Fruit fly (Drosophila melanogaster): ENCODE results near the gene RagA-B.

RagA-B gene

dm6 chr3R:8954515-8955358 is 29.4 kb downstream of the RagA-B start:
- TF ChIP-seq CG8478 (optimal IDR thresholded peaks at IDR 0.05) (no peak), pan (optimal IDR thresholded peaks at IDR 0.05) (no peak), Dll (optimal IDR thresholded peaks at IDR 0.05) (no peak), usp (GFP tag; optimal IDR thresholded peaks at IDR 0.05) (no peak), psq (optimal IDR thresholded peaks at IDR 0.05) (no peak), EcR (GFP tag; optimal IDR thresholded peaks at IDR 0.05) (no peak)

- TF ChIP-seq Dll (optimal IDR thresholded peaks at IDR 0.05) (no peak), pan (optimal IDR thresholded peaks at IDR 0.05) (no peak)
Observed at dm6 chr3R:8949334-8950066, 34.6 kb downstream of the RagA-B start.

DNA sequence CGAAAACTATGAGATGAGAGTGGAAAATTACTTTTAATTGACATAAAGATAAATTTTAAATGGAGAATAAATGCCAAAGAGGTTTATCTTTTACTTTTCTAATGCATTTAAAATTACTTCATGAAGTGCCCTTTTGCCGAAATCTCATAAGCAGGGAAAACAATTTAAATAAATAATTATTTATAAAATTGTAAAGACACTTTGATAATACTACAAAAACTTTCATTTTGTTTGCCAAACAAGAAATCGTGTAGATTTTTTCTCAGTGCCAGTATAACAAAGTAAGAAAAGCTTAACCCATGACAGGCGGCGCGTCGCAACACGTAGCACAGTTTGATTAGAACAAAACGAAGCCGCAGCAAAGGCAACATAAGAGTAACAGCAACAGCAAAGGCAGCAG is 35.3 kb downstream of the RagA-B start:
- no peak for TF ChIP-seq pan (optimal IDR thresholded peaks at IDR 0.05)

DNA sequence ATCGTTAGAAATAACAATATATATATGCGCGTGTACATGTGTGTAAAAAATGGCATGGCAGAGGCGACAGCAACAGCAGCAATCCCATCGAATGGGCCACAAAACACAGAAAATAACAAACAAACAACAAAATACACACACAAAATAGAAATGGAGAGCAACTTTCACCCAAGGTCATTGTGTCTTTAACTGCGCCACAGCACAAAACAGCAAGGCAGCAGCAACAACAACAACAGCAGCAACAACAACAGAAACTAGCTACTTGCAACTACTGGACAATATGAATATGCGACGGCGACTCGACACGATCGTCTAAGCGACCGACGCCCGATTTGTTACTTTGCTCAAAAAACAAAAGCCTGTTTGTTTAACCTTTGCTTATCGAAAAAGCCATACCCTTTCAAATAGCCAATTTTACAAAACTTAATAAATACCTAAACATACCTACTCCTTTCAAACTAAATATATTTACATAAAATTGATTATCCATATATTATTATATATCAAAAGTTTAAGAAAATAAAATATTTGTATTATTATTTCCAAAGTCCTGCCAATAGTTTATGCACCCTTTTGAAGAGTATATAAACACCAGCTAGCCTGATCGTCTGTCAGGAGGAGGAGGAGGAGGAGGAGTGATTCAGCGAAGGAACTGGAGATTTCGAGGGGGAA is 36.2 kb downstream of the RagA-B start:
- TF ChIP-seq CG8478 (optimal IDR thresholded peaks at IDR 0.05) (no peak), usp (GFP tag; optimal IDR thresholded peaks at IDR 0.05) (no peak), psq (optimal IDR thresholded peaks at IDR 0.05) (no peak), pan (optimal IDR thresholded peaks at IDR 0.05) (no peak), EcR (GFP tag; optimal IDR thresholded peaks at IDR 0.05) (no peak), Dll (optimal IDR thresholded peaks at IDR 0.05) (no peak)

DNA sequence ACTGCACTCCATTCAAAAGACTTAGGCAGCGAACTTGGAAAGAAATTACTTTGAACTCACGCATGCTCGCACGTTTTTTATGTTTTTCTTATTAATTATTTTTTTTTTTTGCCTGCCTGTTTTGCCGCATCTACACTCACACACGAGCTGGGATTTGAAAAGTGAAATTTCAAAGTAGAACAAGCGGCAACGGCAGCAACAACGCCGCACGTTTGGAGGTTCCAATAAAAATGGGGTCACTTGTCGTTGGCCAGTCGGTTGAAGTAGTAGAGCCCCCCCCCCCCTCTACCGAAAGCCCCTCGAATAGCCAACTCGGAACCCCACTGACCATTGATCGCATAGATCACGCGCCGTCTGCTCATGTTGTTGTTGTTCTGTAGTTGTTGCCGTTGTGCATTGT is 37.7 kb downstream of the RagA-B start:
- no peak for TF ChIP-seq EcR (GFP tag; optimal IDR thresholded peaks at IDR 0.05)
- TF ChIP-seq Dll (optimal IDR thresholded peaks at IDR 0.05) = no peak
- no peak for TF ChIP-seq pan (optimal IDR thresholded peaks at IDR 0.05)
- TF ChIP-seq usp (GFP tag; optimal IDR thresholded peaks at IDR 0.05) = no peak
- TF ChIP-seq psq (optimal IDR thresholded peaks at IDR 0.05) = no peak
- no peak for TF ChIP-seq CG8478 (optimal IDR thresholded peaks at IDR 0.05)

dm6 chr3R:8945502-8946324 is 38.4 kb downstream of the RagA-B start:
- TF ChIP-seq psq (optimal IDR thresholded peaks at IDR 0.05) = no peak
- no peak for TF ChIP-seq Dll (optimal IDR thresholded peaks at IDR 0.05)
- no peak for TF ChIP-seq pan (optimal IDR thresholded peaks at IDR 0.05)
- TF ChIP-seq EcR (GFP tag; optimal IDR thresholded peaks at IDR 0.05) = no peak
- no peak for TF ChIP-seq usp (GFP tag; optimal IDR thresholded peaks at IDR 0.05)
- no peak for TF ChIP-seq CG8478 (optimal IDR thresholded peaks at IDR 0.05)

DNA sequence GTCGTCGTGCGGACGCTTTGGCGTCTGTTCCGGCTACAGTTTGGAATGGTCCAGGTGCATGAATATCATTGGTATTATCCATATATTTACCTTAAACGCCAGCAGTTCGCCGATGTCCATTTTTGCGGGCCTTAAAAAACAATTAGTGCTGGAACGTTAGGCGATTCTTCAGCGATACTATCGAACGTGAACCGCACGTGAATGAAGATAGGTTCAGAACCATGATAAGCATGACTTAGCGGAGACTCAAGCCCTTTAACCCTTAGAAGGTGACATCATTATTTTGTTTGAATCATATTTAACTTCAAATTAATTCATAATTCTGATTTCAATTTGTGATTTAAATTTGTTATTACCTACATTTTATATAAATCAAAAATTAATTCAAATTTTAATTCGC is 39.2 kb downstream of the RagA-B start, which contains the start of gene CG11964:
TSS of gene CG11964 (minus strand) at position 155 of the 400 bp plus-strand sequence.
- TF ChIP-seq EcR (GFP tag; optimal IDR thresholded peaks at IDR 0.05) (no peak), pan (optimal IDR thresholded peaks at IDR 0.05) (no peak), CG8478 (optimal IDR thresholded peaks at IDR 0.05) (no peak), Dll (optimal IDR thresholded peaks at IDR 0.05) (no peak), psq (optimal IDR thresholded peaks at IDR 0.05) (no peak)

- TF ChIP-seq Dll (optimal IDR thresholded peaks at IDR 0.05) = no peak
- TF ChIP-seq usp (GFP tag; optimal IDR thresholded peaks at IDR 0.05) = no peak
- TF ChIP-seq CG8478 (optimal IDR thresholded peaks at IDR 0.05) = no peak
- no peak for TF ChIP-seq EcR (GFP tag; optimal IDR thresholded peaks at IDR 0.05)
- no peak for TF ChIP-seq psq (optimal IDR thresholded peaks at IDR 0.05)
- no peak for TF ChIP-seq pan (optimal IDR thresholded peaks at IDR 0.05)
Observed at dm6 chr3R:8939750-8940149, 44.4 kb downstream of the RagA-B start.

DNA sequence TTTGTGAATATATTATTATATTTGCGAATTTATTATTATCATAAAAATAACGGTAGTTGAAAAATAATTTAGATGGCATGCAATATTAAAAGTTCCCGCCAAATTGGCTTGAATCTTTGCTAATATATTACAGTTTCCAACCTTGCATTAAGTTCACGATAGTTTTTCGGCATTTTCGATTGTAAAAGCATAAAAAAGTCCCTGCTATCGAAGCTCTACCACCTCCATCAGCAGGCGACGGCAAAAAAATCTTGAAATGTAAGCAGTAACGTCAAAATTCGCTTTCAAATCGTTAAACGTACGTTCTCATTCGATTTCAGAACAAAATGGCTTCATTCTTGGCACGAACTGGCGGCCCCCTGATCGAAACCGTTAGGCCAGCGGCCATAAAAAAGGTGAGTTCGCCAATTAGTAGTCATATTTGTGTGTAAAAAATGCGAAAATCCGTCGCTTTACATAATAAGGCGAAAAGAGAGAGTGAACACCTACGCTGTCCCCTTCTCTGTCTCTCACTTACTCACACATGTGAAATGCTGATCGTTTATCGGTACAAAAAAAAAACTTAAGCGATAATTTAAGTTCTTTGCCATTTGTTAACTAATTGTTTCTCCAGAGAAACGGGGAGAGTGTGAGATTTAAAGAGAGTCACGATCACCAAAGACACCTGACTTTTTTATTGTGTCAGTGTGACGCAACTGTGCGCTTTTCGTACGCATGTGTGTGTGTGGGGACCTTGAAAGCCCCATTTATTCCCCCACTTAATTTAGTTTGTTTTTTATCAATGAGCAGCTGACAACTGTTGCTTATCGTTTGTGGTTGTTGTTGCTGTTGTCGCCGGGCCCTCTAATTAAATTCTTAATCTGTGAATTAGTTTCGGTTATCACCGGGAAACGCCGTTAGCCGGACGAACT is 45.4 kb downstream of the RagA-B start, which contains the start of gene ScsbetaA:
TSS of gene ScsbetaA (plus strand) at position 231 of the 911 bp plus-strand sequence.
- TF ChIP-seq pan (optimal IDR thresholded peaks at IDR 0.05) (no peak), psq (optimal IDR thresholded peaks at IDR 0.05) (no peak), CG8478 (optimal IDR thresholded peaks at IDR 0.05) (no peak), usp (GFP tag; optimal IDR thresholded peaks at IDR 0.05) (no peak), Dll (optimal IDR thresholded peaks at IDR 0.05) (no peak), EcR (GFP tag; optimal IDR thresholded peaks at IDR 0.05) (no peak)

dm6 chr3R:8934930-8935329 is 49.2 kb downstream of the RagA-B start, which contains the start of gene osk:
TSS of gene osk (plus strand) at chr3R:8935126.
- TF ChIP-seq usp (GFP tag; optimal IDR thresholded peaks at IDR 0.05) (no peak), EcR (GFP tag; optimal IDR thresholded peaks at IDR 0.05) (no peak), CG8478 (optimal IDR thresholded peaks at IDR 0.05) (no peak), psq (optimal IDR thresholded peaks at IDR 0.05) (no peak), pan (optimal IDR thresholded peaks at IDR 0.05) (no peak), Dll (optimal IDR thresholded peaks at IDR 0.05) (no peak)
